Fruit fly (Drosophila melanogaster) whole organism, wandering third instar larva: Measurements from ENCODE around the gene CG5541.

ENCODE experiments used
- Abd-B ChIP-seq: fragments of >200 bp; optimal IDR thresholded peaks from 2 replicates; lab custom pipeline; 2017; ENCODE audit warnings: missing biosample characterization, missing genetic modification characterization
- CG32264 ChIP-seq: fragments of 200-800 bp; sonication (Bioruptor generic); optimal IDR thresholded peaks from 2 replicates; lab custom pipeline; 2016; ENCODE audit warnings: missing biosample characterization, missing genetic modification characterization
- CG9705 ChIP-seq: fragments of 200-800 bp; sonication (Bioruptor generic); optimal IDR thresholded peaks from 2 replicates; lab custom pipeline; 2018; ENCODE audit warnings: missing biosample characterization, mild to moderate bottlenecking, missing genetic modification characterization
- CrebA ChIP-seq: fragments of 200-800 bp; sonication (Bioruptor generic); optimal IDR thresholded peaks from 2 replicates; lab custom pipeline; 2016; ENCODE audit warnings: missing biosample characterization, mild to moderate bottlenecking, missing genetic modification characterization, borderline replicate concordance
- Dfd ChIP-seq: fragments of >200 bp; optimal IDR thresholded peaks from 2 replicates; lab custom pipeline; 2017; ENCODE audit warnings: missing biosample characterization, missing genetic modification characterization
- Dif ChIP-seq: fragments of 200-275, 200-300 bp; sonication (Bioruptor generic); optimal IDR thresholded peaks from 2 replicates; lab custom pipeline; 2018; ENCODE audit warnings: missing biosample characterization, missing genetic modification characterization; ENCODE audit not compliant: partially characterized antibody
- GATAd ChIP-seq: sonication (Bioruptor generic); optimal IDR thresholded peaks from 2 replicates; lab custom pipeline; 2016; ENCODE audit warnings: missing biosample characterization, missing genetic modification characterization
- HLH106 ChIP-seq: fragments of 200-800 bp; optimal IDR thresholded peaks from 3 replicates; lab custom pipeline; 2019; ENCODE audit warnings: missing biosample characterization, mild to moderate bottlenecking, missing genetic modification characterization, moderate library complexity
- Hnf4 ChIP-seq: fragments of 200-800 bp; sonication (Bioruptor generic); optimal IDR thresholded peaks from 2 replicates; lab custom pipeline; 2016; ENCODE audit warnings: missing biosample characterization, mild to moderate bottlenecking, missing genetic modification characterization
- Hr78 ChIP-seq: fragments of >200 bp; optimal IDR thresholded peaks from 2 replicates; lab custom pipeline; 2017; ENCODE audit warnings: missing biosample characterization, missing genetic modification characterization
- Hr83 ChIP-seq: fragments of 200-300 bp; sonication (Bioruptor generic); optimal IDR thresholded peaks from 2 replicates; lab custom pipeline; 2016; ENCODE audit warnings: missing biosample characterization, mild to moderate bottlenecking, missing genetic modification characterization, moderate library complexity; ENCODE audit not compliant: poor library complexity, severe bottlenecking
- Jra ChIP-seq: sonication (Bioruptor generic); optimal IDR thresholded peaks from 2 replicates; lab custom pipeline; 2016; ENCODE audit warnings: missing biosample characterization, missing genetic modification characterization
- Mio ChIP-seq: sonication (Bioruptor generic); optimal IDR thresholded peaks from 2 replicates; lab custom pipeline; 2016; ENCODE audit warnings: missing biosample characterization, missing genetic modification characterization
- Myc ChIP-seq: fragments of >200 bp; optimal IDR thresholded peaks from 2 replicates; lab custom pipeline; 2017
- N ChIP-seq: fragments of >200 bp; optimal IDR thresholded peaks from 2 replicates; lab custom pipeline; 2018; ENCODE audit warnings: missing biosample characterization, missing external identifiers, missing genetic modification characterization
- OdsH ChIP-seq: fragments of 200-800 bp; sonication (Bioruptor generic); optimal IDR thresholded peaks from 2 replicates; lab custom pipeline; 2016; ENCODE audit warnings: missing biosample characterization, mild to moderate bottlenecking, missing genetic modification characterization
- Rel ChIP-seq, 2 experiments: fragments of 200-800 bp; sonication (Bioruptor generic) in 1 of 2; optimal IDR thresholded peaks; 2 replicates in 1 of 2; 3 replicates in 1 of 2; lab custom pipeline; 2016 to 2019; ENCODE audit warnings: mild to moderate bottlenecking in 2 of 2, missing biosample characterization in 2 of 2, missing genetic modification characterization in 2 of 2, moderate library complexity in 1 of 2
- Sp1 ChIP-seq: fragments of 200-800 bp; sonication (Bioruptor generic); optimal IDR thresholded peaks from 3 replicates; lab custom pipeline; 2019; ENCODE audit warnings: missing biosample characterization, mild to moderate bottlenecking, missing genetic modification characterization, moderate library complexity
- Vsx2 ChIP-seq: fragments of 200-300, 225-300 bp; sonication (Bioruptor generic); optimal IDR thresholded peaks from 2 replicates; lab custom pipeline; 2018; ENCODE audit warnings: missing biosample characterization, missing genetic modification characterization; ENCODE audit not compliant: partially characterized antibody
- br ChIP-seq: fragments of 200-800 bp; sonication (Bioruptor generic); optimal IDR thresholded peaks from 2 replicates; lab custom pipeline; 2016; ENCODE audit warnings: missing biosample characterization, missing genetic modification characterization
- brk ChIP-seq: fragments of 200-800 bp; sonication (Bioruptor generic); optimal IDR thresholded peaks from 2 replicates; lab custom pipeline; 2016; ENCODE audit warnings: missing biosample characterization, mild to moderate bottlenecking, missing genetic modification characterization
- dl ChIP-seq, 2 experiments: fragments of 175-275, 200-275 bp in 1 of 2; fragments of 200-275 bp in 1 of 2; sonication (Bioruptor generic); optimal IDR thresholded peaks; lab custom pipeline; 2018; ENCODE audit warnings: mild to moderate bottlenecking in 2 of 2, missing biosample characterization in 2 of 2, missing genetic modification characterization in 2 of 2, moderate library complexity in 2 of 2; ENCODE audit not compliant: partially characterized antibody in 2 of 2, insufficient read depth in 1 of 2
- dmrt93B ChIP-seq: fragments of 200-800 bp; sonication (Bioruptor generic); optimal IDR thresholded peaks from 2 replicates; lab custom pipeline; 2018; ENCODE audit warnings: missing biosample characterization, mild to moderate bottlenecking, missing genetic modification characterization
- dsf ChIP-seq: sonication (Bioruptor generic); optimal IDR thresholded peaks from 2 replicates; lab custom pipeline; 2016; ENCODE audit warnings: missing biosample characterization, missing genetic modification characterization, borderline replicate concordance
- ey ChIP-seq: fragments of 200-800 bp; sonication (Bioruptor generic); optimal IDR thresholded peaks from 2 replicates; lab custom pipeline; 2016; ENCODE audit warnings: missing biosample characterization, missing genetic modification characterization
- foxo ChIP-seq, 2 experiments: fragments of 200-800 bp; sonication (Bioruptor generic); optimal IDR thresholded peaks; 2 replicates in 1 of 2; 3 replicates in 1 of 2; lab custom pipeline; 2016 to 2017; ENCODE audit warnings: missing biosample characterization in 2 of 2, missing genetic modification characterization in 2 of 2
- fru ChIP-seq: fragments of 200-800 bp; sonication (Bioruptor generic); optimal IDR thresholded peaks from 3 replicates; lab custom pipeline; 2016; ENCODE audit warnings: missing biosample characterization, mild to moderate bottlenecking, missing genetic modification characterization
- h ChIP-seq: fragments of 200-800 bp; sonication (Bioruptor generic); optimal IDR thresholded peaks from 3 replicates; lab custom pipeline; 2016; ENCODE audit warnings: missing biosample characterization, mild to moderate bottlenecking, missing genetic modification characterization
- jim ChIP-seq: fragments of 175-275, 200-325 bp; sonication (Bioruptor generic); optimal IDR thresholded peaks from 2 replicates; lab custom pipeline; 2016; ENCODE audit warnings: missing biosample characterization, mild to moderate bottlenecking, missing genetic modification characterization
- lola ChIP-seq: fragments of >200 bp; optimal IDR thresholded peaks from 2 replicates; lab custom pipeline; 2017; ENCODE audit warnings: missing biosample characterization, missing genetic modification characterization
- pan ChIP-seq: fragments of >200 bp; optimal IDR thresholded peaks from 2 replicates; lab custom pipeline; 2017
- psq ChIP-seq: fragments of 200-800 bp; sonication (Bioruptor generic); optimal IDR thresholded peaks from 3 replicates; lab custom pipeline; 2017; ENCODE audit warnings: missing biosample characterization, mild to moderate bottlenecking, missing genetic modification characterization, moderate library complexity
- rgr ChIP-seq: fragments of 200-800 bp; sonication (Bioruptor generic); optimal IDR thresholded peaks from 3 replicates; lab custom pipeline; 2016; ENCODE audit warnings: missing biosample characterization, mild to moderate bottlenecking, missing genetic modification characterization
- sage ChIP-seq: fragments of 200-800 bp; sonication (Bioruptor generic); optimal IDR thresholded peaks from 2 replicates; lab custom pipeline; 2016; ENCODE audit warnings: missing biosample characterization, mild to moderate bottlenecking, missing genetic modification characterization
- sv ChIP-seq: fragments of 200-800 bp; sonication (Bioruptor generic); optimal IDR thresholded peaks from 3 replicates; lab custom pipeline; 2016; ENCODE audit warnings: missing biosample characterization, missing genetic modification characterization
- tai ChIP-seq: sonication (Bioruptor generic); optimal IDR thresholded peaks from 2 replicates; lab custom pipeline; 2016; ENCODE audit warnings: missing biosample characterization, missing genetic modification characterization
- usp ChIP-seq: fragments of >200 bp; optimal IDR thresholded peaks from 2 replicates; lab custom pipeline; 2017; ENCODE audit warnings: missing biosample characterization, missing genetic modification characterization
- woc ChIP-seq: sonication (Bioruptor generic); optimal IDR thresholded peaks from 2 replicates; lab custom pipeline; 2016; ENCODE audit warnings: missing biosample characterization, mild to moderate bottlenecking, missing genetic modification characterization

Gene CG5541

DNA sequence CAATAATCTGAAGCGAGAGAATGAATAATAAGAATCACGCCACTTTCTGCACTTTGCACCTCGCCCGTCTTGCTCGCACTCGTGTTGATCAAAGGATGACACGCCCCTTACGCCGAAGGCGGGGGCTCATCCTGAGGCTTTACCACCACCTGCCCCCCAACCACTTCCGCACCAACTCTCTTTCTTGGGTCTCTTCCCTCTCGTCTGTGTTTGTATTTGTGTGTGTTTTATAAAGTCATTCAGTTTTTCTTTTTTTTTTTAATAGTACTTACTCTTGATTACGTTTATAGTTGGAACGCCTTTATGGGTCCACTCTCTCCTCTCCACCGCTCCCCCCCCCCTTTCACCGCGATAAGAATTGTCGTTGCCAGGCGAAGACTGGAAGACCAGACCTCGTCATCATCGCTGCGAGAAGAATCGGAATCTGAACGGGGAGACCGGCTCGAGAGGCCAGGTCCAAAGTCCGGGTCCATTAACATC is 25.5 kb downstream of the CG5541 start:
- TF ChIP-seq Myc (no peak), Hr78 (GFP tag; lab: Kevin White, UChicago) (no peak), Vsx2 (no peak), Dfd (no peak), Sp1 (GFP tag; lab: Kevin White, UChicago) (peak; percentile 77), lola (no peak), jim (GFP tag; lab: Kevin White, UChicago) (no peak), psq (GFP tag; lab: Kevin White, UChicago) (peak; percentile 51), fru (peak; percentile 59), br (GFP tag; lab: Kevin White, UChicago) (peak; percentile 46), CG32264 (GFP tag; lab: Kevin White, UChicago) (no peak), GATAd (GFP tag; lab: Kevin White, UChicago) (no peak), dsf (no peak), pan (lab: Kevin White, UChicago) (no peak), CG9705 (peak; percentile 55), tai (no peak), sage (peak; percentile 9), CrebA (GFP tag; lab: Kevin White, UChicago) (no peak), sv (no peak), brk (no peak), usp (GFP tag; lab: Kevin White, UChicago) (no peak), rgr (peak; percentile 50), N (GFP tag; lab: Kevin White, UChicago) (no peak), Rel (GFP tag; optimal IDR thresholded peaks at IDR 0.05; lab: Kevin White, UChicago) (no peak), Rel (tag; optimal IDR thresholded peaks at IDR 0.05; lab: Kevin White, UChicago) (peak; percentile 52), Hr83 (no peak), h (GFP tag; lab: Kevin White, UChicago) (peak; percentile 67), Jra (GFP tag; lab: Kevin White, UChicago) (no peak), dl (GFP tag; optimal IDR thresholded peaks at IDR 0.05; lab: Kevin White, UChicago; ENCODE audit: insufficient read depth in 1 of 2, partially characterized antibody in 2 of 2) (no peak), Mio (GFP tag; lab: Kevin White, UChicago) (no peak), Dif (no peak), Abd-B (GFP tag; lab: Kevin White, UChicago) (no peak), OdsH (peak; percentile 18), ey (no peak), dmrt93B (GFP tag; lab: Kevin White, UChicago) (peak; percentile 27), woc (GFP tag; lab: Kevin White, UChicago) (no peak), Hnf4 (GFP tag; lab: Kevin White, UChicago) (peak; percentile 97), HLH106 (peak; percentile 35), foxo (GFP tag; optimal IDR thresholded peaks at IDR 0.05; lab: Kevin White, UChicago) (peak in 1 of 2 experiments; percentile 43)
- TF ChIP-seq, all 38 proteins: peak for 14

DNA sequence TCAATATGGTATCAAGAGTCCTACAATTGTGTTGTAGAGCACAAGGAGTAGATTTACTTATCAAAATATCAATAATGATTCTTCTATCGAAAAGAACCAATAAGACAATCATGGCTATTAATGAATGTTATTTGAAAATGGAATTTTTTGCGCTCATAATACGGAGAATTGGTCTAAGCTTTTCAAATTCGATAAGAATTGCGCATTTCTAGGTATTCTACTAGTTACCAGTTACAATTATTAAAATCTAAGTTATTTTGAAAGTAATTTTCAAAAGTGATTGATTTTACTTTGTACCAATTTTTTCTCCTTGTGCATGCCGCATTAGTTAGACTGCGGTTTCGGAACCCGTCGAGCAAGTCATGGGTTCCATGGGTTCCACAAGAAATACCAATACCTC is 26.2 kb downstream of the CG5541 start:
- TF ChIP-seq fru: peak; percentile 39
- TF ChIP-seq Abd-B (GFP tag; lab: Kevin White, UChicago): no peak
- TF ChIP-seq woc (GFP tag; lab: Kevin White, UChicago): peak; percentile 58
- TF ChIP-seq brk: peak; percentile 45

- TF ChIP-seq sage (no peak), psq (GFP tag; lab: Kevin White, UChicago) (peak; percentile 29), Sp1 (GFP tag; lab: Kevin White, UChicago) (peak; percentile 38), dmrt93B (GFP tag; lab: Kevin White, UChicago) (no peak), CG32264 (GFP tag; lab: Kevin White, UChicago) (no peak), pan (lab: Kevin White, UChicago) (no peak), jim (GFP tag; lab: Kevin White, UChicago) (no peak), Hnf4 (GFP tag; lab: Kevin White, UChicago) (peak; percentile 71), Abd-B (GFP tag; lab: Kevin White, UChicago) (no peak), tai (no peak), fru (peak; percentile 25), dl (GFP tag; optimal IDR thresholded peaks at IDR 0.05; lab: Kevin White, UChicago; ENCODE audit: insufficient read depth in 1 of 2, partially characterized antibody in 2 of 2) (peak in 1 of 2 experiments; percentile 7), lola (no peak), Hr78 (GFP tag; lab: Kevin White, UChicago) (no peak), Hr83 (peak; percentile 76), Jra (GFP tag; lab: Kevin White, UChicago) (no peak), CG9705 (no peak), Myc (no peak), ey (peak; percentile 24), brk (peak; percentile 62), br (GFP tag; lab: Kevin White, UChicago) (no peak), Dif (no peak), Vsx2 (no peak), N (GFP tag; lab: Kevin White, UChicago) (no peak), h (GFP tag; lab: Kevin White, UChicago) (peak; percentile 58), foxo (GFP tag; optimal IDR thresholded peaks at IDR 0.05; lab: Kevin White, UChicago) (peak in 1 of 2 experiments; percentile 41), Dfd (no peak), Mio (GFP tag; lab: Kevin White, UChicago) (no peak), usp (GFP tag; lab: Kevin White, UChicago) (no peak), CrebA (GFP tag; lab: Kevin White, UChicago) (peak; percentile 6), OdsH (no peak), HLH106 (no peak), woc (GFP tag; lab: Kevin White, UChicago) (no peak), Rel (GFP tag; optimal IDR thresholded peaks at IDR 0.05; lab: Kevin White, UChicago) (peak; percentile 22), Rel (tag; optimal IDR thresholded peaks at IDR 0.05; lab: Kevin White, UChicago) (peak; percentile 38), sv (no peak), rgr (peak; percentile 13), dsf (no peak), GATAd (GFP tag; lab: Kevin White, UChicago) (no peak)
Measured at dm6 chrX:15070811-15071479, 27.0 kb downstream of the CG5541 start.
